Worm (Caenorhabditis elegans) whole organism, L1 larva: ENCODE data around the gene F38A1.13.

Source experiments
- ama-1 ChIP-seq: fragments of 150-350 bp; optimal IDR thresholded peaks from 2 replicates; lab custom pipeline; 2014
- hlh-4 ChIP-seq: sonication (generic microtip); optimal IDR thresholded peaks from 2 replicates; lab custom pipeline; 2016; ENCODE audit warnings: mild to moderate bottlenecking, missing genetic modification characterization, missing compliant biosample characterization
- lin-13 ChIP-seq: fragments of 150-350 bp; optimal IDR thresholded peaks from 2 replicates; lab custom pipeline; 2014; ENCODE audit warnings: missing biosample characterization, missing genetic modification reagents, missing genetic modification characterization
- lin-35 ChIP-seq, 2 experiments: fragments of 150-350 bp; optimal IDR thresholded peaks; 2 replicates each; lab custom pipeline; 2014; ENCODE audit warnings: missing biosample characterization in 2 of 2, missing genetic modification characterization in 2 of 2, missing genetic modification reagents in 2 of 2
- mep-1 ChIP-seq: fragments of 150-350 bp; optimal IDR thresholded peaks from 2 replicates; lab custom pipeline; 2014; ENCODE audit warnings: missing biosample characterization, missing genetic modification characterization
- nhr-12 ChIP-seq: sonication (generic microtip); optimal IDR thresholded peaks from 2 replicates; lab custom pipeline; 2017; ENCODE audit warnings: missing biosample characterization, missing genetic modification characterization
- pqm-1 ChIP-seq: sonication (generic microtip); optimal IDR thresholded peaks from 3 replicates; lab custom pipeline; 2017; ENCODE audit warnings: missing biosample characterization, missing genetic modification characterization

DNA sequence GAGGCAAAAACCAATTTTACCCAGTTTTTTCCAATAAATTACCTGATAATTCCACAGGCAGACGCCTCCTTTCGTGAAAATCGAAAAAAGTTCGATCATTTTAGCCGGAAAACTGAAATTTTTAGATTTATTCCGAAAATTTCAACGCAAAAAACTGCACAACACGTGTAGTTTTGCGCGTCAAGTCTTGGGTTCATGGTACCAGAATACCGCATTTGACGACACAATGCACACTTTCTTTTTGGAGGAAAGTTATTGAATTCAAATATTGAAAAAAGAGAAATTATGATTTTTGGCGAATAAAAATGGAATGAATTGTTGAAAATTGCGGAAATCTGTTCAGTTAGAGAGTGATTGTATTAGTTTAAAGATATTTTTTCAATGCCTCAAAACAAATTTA lies 25.3 kb upstream of the F38A1.13 start, which contains the start of gene F38A1.8:
- peak; percentile 73 for TF ChIP-seq mep-1 (tag; lab: Kevin White, UChicago)
- TF ChIP-seq lin-13 (GFP tag; lab: Kevin White, UChicago), result peak; percentile 39
- TF ChIP-seq nhr-12, result no peak
- TF ChIP-seq ama-1 (lab: Kevin White, UChicago), result no peak
- no peak for TF ChIP-seq hlh-4 (tag; lab: Kevin White, UChicago)
- TF ChIP-seq lin-35 (GFP tag; optimal IDR thresholded peaks at IDR 0.05; lab: Kevin White, UChicago), result peak; percentile 91 to 96
- TF ChIP-seq pqm-1, result no peak
